Fruit fly (Drosophila melanogaster): ENCODE measurements around the gene RPA3.

- TF ChIP-seq Dll (optimal IDR thresholded peaks at IDR 0.05) (no peak), psq (optimal IDR thresholded peaks at IDR 0.05) (no peak), usp (GFP tag; optimal IDR thresholded peaks at IDR 0.05) (no peak)
Observed at dm6 chrX:11619617-11620016, 4.0 kb upstream of the RPA3 start.
